Worm (Caenorhabditis elegans): Measurements from ENCODE around the gene E02A10.3.
A peak's percentile ranks its signal among the peaks of the same experiment; 100 is the strongest.

Gene E02A10.3

DNA sequence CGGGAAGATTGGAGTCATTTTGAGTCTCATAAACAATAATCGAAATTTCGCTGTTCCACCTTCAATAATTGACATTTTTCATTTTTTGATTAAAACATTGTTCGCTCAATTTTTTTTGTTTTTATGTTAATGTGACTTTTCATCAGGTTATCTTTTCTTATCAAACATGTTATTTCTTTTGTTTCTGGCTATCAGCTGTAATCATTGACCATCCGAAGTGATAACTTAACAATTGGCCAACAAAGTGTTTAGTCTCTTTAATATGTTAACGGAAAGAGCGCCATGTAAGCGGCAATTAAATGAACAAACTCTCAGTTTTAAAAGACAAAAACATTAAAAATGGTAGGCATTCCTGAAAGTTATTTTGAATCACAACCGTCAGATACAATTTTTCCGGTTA, 54.7 kb downstream of the E02A10.3 start:
- TF ChIP-seq lin-35 (GFP tag; optimal IDR thresholded peaks at IDR 0.05), result peak in 1 of 2 experiments; percentile 22
- TF ChIP-seq lin-14 (GFP tag; optimal IDR thresholded peaks at IDR 0.05), result no peak
- peak; percentile 85 for TF ChIP-seq elt-2 (tag; optimal IDR thresholded peaks at IDR 0.05)

DNA sequence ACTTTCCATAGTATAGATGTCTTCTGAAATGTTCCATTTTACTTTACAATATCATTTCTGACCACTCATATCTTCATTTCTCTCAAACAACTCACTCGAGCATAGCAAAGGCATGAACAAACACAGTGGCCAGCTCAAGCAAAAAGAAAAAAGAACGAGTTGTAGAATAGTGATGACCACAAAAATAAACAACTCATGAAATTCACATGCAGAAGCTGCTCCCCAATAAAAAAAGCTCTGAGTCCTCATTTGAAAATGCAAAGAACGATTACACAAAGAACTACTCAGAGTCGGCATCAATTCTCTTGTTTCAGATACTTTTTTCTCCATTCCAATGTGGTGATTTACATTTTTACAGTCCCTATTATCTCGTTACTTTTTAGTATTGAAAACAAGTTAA, 55.3 kb downstream of the E02A10.3 start:
- TF ChIP-seq nhr-19 (GFP tag; conservative IDR thresholded peaks at IDR 0.05), result peak; percentile 49
- peak; percentile 20 for TF ChIP-seq rnt-1 (tag; optimal IDR thresholded peaks at IDR 0.05)
- TF ChIP-seq efl-1 (optimal IDR thresholded peaks at IDR 0.05), result no peak
- TF ChIP-seq efl-1 (GFP tag; optimal IDR thresholded peaks at IDR 0.05 in 1 of 2), result peak in 1 of 2 experiments; percentile 80
- no peak for TF ChIP-seq lin-39 (tag; optimal IDR thresholded peaks at IDR 0.05)

- no peak for TF ChIP-seq pqm-1 (tag; optimal IDR thresholded peaks at IDR 0.05)
- peak; percentile 57 for TF ChIP-seq irx-1 (tag; optimal IDR thresholded peaks at IDR 0.05)
- TF ChIP-seq lsy-2 (tag; optimal IDR thresholded peaks at IDR 0.05), result peak; percentile 66 to 69
- TF ChIP-seq mef-2 (tag; optimal IDR thresholded peaks at IDR 0.05), result no peak
- TF ChIP-seq jun-1 (tag; optimal IDR thresholded peaks at IDR 0.05), result peak; percentile 13
- no peak for TF ChIP-seq efl-3 (GFP tag; optimal IDR thresholded peaks at IDR 0.05)
- TF ChIP-seq nhr-28 (tag; optimal IDR thresholded peaks at IDR 0.05), result no peak
- no peak for TF ChIP-seq egl-27 (tag; optimal IDR thresholded peaks at IDR 0.05)
- TF ChIP-seq dpl-1 (GFP tag; optimal IDR thresholded peaks at IDR 0.05), result peak; percentile 31 to 51 (median 49)
- no peak for TF ChIP-seq fkh-10 (GFP tag; optimal IDR thresholded peaks at IDR 0.05)
- peak; percentile 65 for TF ChIP-seq tbx-2 (tag; optimal IDR thresholded peaks at IDR 0.05)
- TF ChIP-seq elt-3 (tag; optimal IDR thresholded peaks at IDR 0.05), result peak in 2 of 6 experiments; percentile 93 to 99
- no peak for TF ChIP-seq Y116A8C.19 (tag; optimal IDR thresholded peaks at IDR 0.05; ENCODE audit: borderline replicate concordance)
- TF ChIP-seq ztf-11 (tag; optimal IDR thresholded peaks at IDR 0.05), result no peak
- TF ChIP-seq unc-98 (GFP tag; IDR thresholded peaks at IDR 0.05), result no peak
- no peak for TF ChIP-seq nhr-237 (tag; optimal IDR thresholded peaks at IDR 0.05)
- no peak for TF ChIP-seq nhr-77 (tag; optimal IDR thresholded peaks at IDR 0.05)
- no peak for TF ChIP-seq hlh-4 (tag; optimal IDR thresholded peaks at IDR 0.05)
- no peak for TF ChIP-seq vab-15 (tag; optimal IDR thresholded peaks at IDR 0.05)
- TF ChIP-seq unc-86 (tag; optimal IDR thresholded peaks at IDR 0.05), result no peak
- peak; percentile 96 for TF ChIP-seq nhr-20 (tag; optimal IDR thresholded peaks at IDR 0.05)
- TF ChIP-seq alr-1 (tag; optimal IDR thresholded peaks at IDR 0.05; ENCODE audit: borderline replicate concordance), result no peak
- peak; percentile 88 for TF ChIP-seq unc-130 (tag; optimal IDR thresholded peaks at IDR 0.05)
- TF ChIP-seq hpl-2 (GFP tag; optimal IDR thresholded peaks at IDR 0.05), result no peak
- TF ChIP-seq tlp-1 (tag; optimal IDR thresholded peaks at IDR 0.05), result no peak
- TF ChIP-seq C34B4.2 (tag; optimal IDR thresholded peaks at IDR 0.05), result no peak
- peak; percentile 66 for TF ChIP-seq elt-2 (tag; optimal IDR thresholded peaks at IDR 0.05)
- peak; percentile 7 to 84 for TF ChIP-seq lin-35 (GFP tag; optimal IDR thresholded peaks at IDR 0.05)
- peak; percentile 20 for TF ChIP-seq swsn-7 (tag; optimal IDR thresholded peaks at IDR 0.05)
- TF ChIP-seq ama-1 (optimal IDR thresholded peaks at IDR 0.05), result no peak
- TF ChIP-seq mep-1 (tag; optimal IDR thresholded peaks at IDR 0.05), result peak; percentile 81
- TF ChIP-seq aha-1 (tag; optimal IDR thresholded peaks at IDR 0.05), result no peak
- no peak for TF ChIP-seq dsc-1 (tag; optimal IDR thresholded peaks at IDR 0.05)
- TF ChIP-seq nhr-11 (tag; optimal IDR thresholded peaks at IDR 0.05), result no peak
- TF ChIP-seq ceh-90 (tag; optimal IDR thresholded peaks at IDR 0.05), result no peak
- TF ChIP-seq ceh-82 (tag; optimal IDR thresholded peaks at IDR 0.05), result no peak
- TF ChIP-seq nhr-84 (tag; optimal IDR thresholded peaks at IDR 0.05), result no peak
- TF ChIP-seq ceh-88 (GFP tag; IDR thresholded peaks at IDR 0.05), result no peak
- TF ChIP-seq xbp-1 (tag; optimal IDR thresholded peaks at IDR 0.05), result peak; percentile 26
- no peak for TF ChIP-seq ztf-4 (tag; optimal IDR thresholded peaks at IDR 0.05)
- TF ChIP-seq efl-1 (optimal IDR thresholded peaks at IDR 0.05), result peak in 1 of 2 experiments; percentile 35
- TF ChIP-seq efl-1 (GFP tag; optimal IDR thresholded peaks at IDR 0.05 in 1 of 2), result peak; percentile 20 to 92
- TF ChIP-seq mdl-1 (tag; optimal IDR thresholded peaks at IDR 0.05), result peak in 1 of 2 experiments; percentile 91
- no peak for TF ChIP-seq unc-30 (tag; optimal IDR thresholded peaks at IDR 0.05)
- TF ChIP-seq ces-1 (GFP tag; optimal IDR thresholded peaks at IDR 0.05), result no peak
- TF ChIP-seq sup-37 (GFP tag; optimal IDR thresholded peaks at IDR 0.05), result no peak
These were observed 55.8 kb downstream of the E02A10.3 start for ce11 chrV:12635218-12635617.
